Fruit fly (Drosophila melanogaster) whole organism, pupa: Measurements from ENCODE around the gene heph.

Experiments used
- CG10348 ChIP-seq: fragments of 200-800 bp; sonication (Bioruptor generic); IDR thresholded peaks from 2 replicates; pipeline ENCODE4 v1.3.6; 2022; ENCODE audit warnings: missing biosample characterization, missing genetic modification characterization
- CG13204 ChIP-seq: fragments of 200-800 bp; sonication (Bioruptor generic); optimal IDR thresholded peaks from 2 replicates; lab custom pipeline; 2018; ENCODE audit warnings: missing biosample characterization, mild to moderate bottlenecking, missing genetic modification characterization, moderate library complexity
- CG14655 ChIP-seq: fragments of 200-800 bp; sonication (Bioruptor generic); optimal IDR thresholded peaks from 3 replicates; lab custom pipeline; 2017; ENCODE audit warnings: mild to moderate bottlenecking, missing biosample characterization, missing genetic modification reagents, missing genetic modification characterization
- CG15710 ChIP-seq: fragments of 200-800 bp; sonication (Bioruptor generic); optimal IDR thresholded peaks from 2 replicates; lab custom pipeline; 2018; ENCODE audit warnings: missing biosample characterization, mild to moderate bottlenecking, missing genetic modification characterization, moderate library complexity
- CG32121 ChIP-seq: fragments of 200-800 bp; sonication (Bioruptor generic); IDR thresholded peaks from 2 replicates; pipeline ENCODE4 v1.3.6; 2022; ENCODE audit warnings: missing biosample characterization, missing genetic modification characterization
- CG4496 ChIP-seq: fragments of 200-800 bp; sonication (Bioruptor generic); IDR thresholded peaks from 3 replicates; pipeline ENCODE4 v1.3.6; 2022; ENCODE audit warnings: missing biosample characterization, missing genetic modification characterization
- CG8159 ChIP-seq: fragments of 200-800 bp; sonication (Bioruptor generic); optimal IDR thresholded peaks from 3 replicates; lab custom pipeline; 2018; ENCODE audit warnings: missing biosample characterization, mild to moderate bottlenecking, missing genetic modification characterization, moderate library complexity
- CG8301 ChIP-seq: fragments of 200-800 bp; sonication (Bioruptor generic); optimal IDR thresholded peaks from 2 replicates; lab custom pipeline; 2018; ENCODE audit warnings: missing biosample characterization, mild to moderate bottlenecking, missing genetic modification characterization
- CG9948 ChIP-seq: fragments of 200-800 bp; sonication (Bioruptor generic); optimal IDR thresholded peaks from 2 replicates; lab custom pipeline; 2018; ENCODE audit warnings: missing biosample characterization, mild to moderate bottlenecking, missing genetic modification characterization, moderate library complexity
- D1 ChIP-seq: fragments of 200-800 bp; sonication (Bioruptor generic); optimal IDR thresholded peaks from 2 replicates; lab custom pipeline; 2018; ENCODE audit warnings: missing biosample characterization, mild to moderate bottlenecking, missing genetic modification characterization, moderate library complexity
- Ets98B ChIP-seq: fragments of 200-800 bp; sonication (Bioruptor generic); IDR thresholded peaks from 2 replicates; pipeline ENCODE4 v1.3.6; 2022; ENCODE audit warnings: missing biosample characterization, missing genetic modification characterization
- Snoo ChIP-seq: fragments of 200-800 bp; sonication (Bioruptor generic); optimal IDR thresholded peaks from 3 replicates; lab custom pipeline; 2017; ENCODE audit warnings: missing biosample characterization, mild to moderate bottlenecking, missing genetic modification characterization, inconsistent platforms
- rn ChIP-seq: fragments of 200-800 bp; sonication (Bioruptor generic); IDR thresholded peaks from 2 replicates; pipeline ENCODE4 v1.3.6; 2022; ENCODE audit warnings: missing biosample characterization, missing genetic modification characterization

dm6 chr3R:31812976-31813298 is 202.4 kb downstream of the heph start:
- no peak for TF ChIP-seq CG13204 (GFP tag; lab: Kevin White, UChicago)
- TF ChIP-seq D1 (tag; lab: Kevin White, UChicago): no peak
- no peak for TF ChIP-seq CG32121 (GFP tag; lab: Robert Waterston, UW)
- TF ChIP-seq Snoo: no peak
- no peak for TF ChIP-seq CG8301 (tag; lab: Kevin White, UChicago)
- no peak for TF ChIP-seq CG4496 (GFP tag; lab: Robert Waterston, UW)
- no peak for TF ChIP-seq rn (GFP tag; lab: Robert Waterston, UW)
- TF ChIP-seq Ets98B (GFP tag; lab: Robert Waterston, UW): no peak
- no peak for TF ChIP-seq CG9948 (tag; lab: Kevin White, UChicago)
- no peak for TF ChIP-seq CG14655 (GFP tag; lab: Kevin White, UChicago)
- TF ChIP-seq CG10348 (GFP tag; lab: Robert Waterston, UW): no peak
- no peak for TF ChIP-seq CG8159
- TF ChIP-seq CG15710 (tag; lab: Kevin White, UChicago): no peak
